Worm (Caenorhabditis elegans): ENCODE measurements around the gene catp-7.

- no peak for TF ChIP-seq ztf-29 (GFP tag; IDR thresholded peaks at IDR 0.05)
- TF ChIP-seq ztf-23 (GFP tag; IDR thresholded peaks at IDR 0.05), result no peak
- TF ChIP-seq flt-1 (GFP tag; IDR thresholded peaks at IDR 0.05), result no peak
Measured at ce11 chrIV:8570253-8570652, 15.5 kb upstream of the catp-7 start, which contains the start of gene Y59H11AM.4.

Data from whole organism, midembryonic.